Worm (Caenorhabditis elegans) whole organism, mixed stage, embryonic: ENCODE results near the gene F36D3.8.

ENCODE experiments used
- M03D4.4 ChIP-seq: sonication (generic microtip); optimal IDR thresholded peaks from 2 replicates; lab custom pipeline; 2017; ENCODE audit warnings: mild to moderate bottlenecking, missing genetic modification characterization, missing compliant biosample characterization
- bed-3 ChIP-seq: fragments of 200-800 bp; sonication (Bioruptor generic); optimal IDR thresholded peaks from 3 replicates; lab custom pipeline; 2018; ENCODE audit warnings: mild to moderate bottlenecking, missing genetic modification characterization, moderate library complexity, missing compliant biosample characterization
- ces-1 ChIP-seq: fragments of 150-350 bp; optimal IDR thresholded peaks from 2 replicates; lab custom pipeline; 2014; ENCODE audit warnings: missing biosample characterization, missing genetic modification reagents, missing genetic modification characterization
- cnd-1 ChIP-seq: fragments of 200-800 bp; sonication (Bioruptor generic); optimal IDR thresholded peaks from 2 replicates; lab custom pipeline; 2018; ENCODE audit warnings: mild to moderate bottlenecking, missing genetic modification characterization, missing compliant biosample characterization
- elt-3 ChIP-seq: fragments of 150-350 bp; optimal IDR thresholded peaks from 2 replicates; lab custom pipeline; 2014; ENCODE audit warnings: missing biosample characterization, missing genetic modification characterization
- lin-13 ChIP-seq: fragments of 150-350 bp; optimal IDR thresholded peaks from 2 replicates; lab custom pipeline; 2014; ENCODE audit warnings: missing biosample characterization, missing genetic modification characterization
- nhr-237 ChIP-seq: fragments of 150-350 bp; optimal IDR thresholded peaks from 2 replicates; lab custom pipeline; 2014; ENCODE audit warnings: missing biosample characterization, missing genetic modification characterization
- pha-4 ChIP-seq: fragments of 150-350 bp; optimal IDR thresholded peaks from 2 replicates; lab custom pipeline; 2018; ENCODE audit warnings: missing biosample characterization, missing genetic modification reagents, missing genetic modification characterization
- snpc-4 ChIP-seq: fragments of 150-350 bp; optimal IDR thresholded peaks from 2 replicates; lab custom pipeline; 2014; ENCODE audit warnings: missing biosample characterization, missing genetic modification characterization
- unc-39 ChIP-seq: fragments of 150-350 bp; optimal IDR thresholded peaks from 2 replicates; lab custom pipeline; 2014; ENCODE audit warnings: missing biosample characterization, missing genetic modification characterization
- unc-62 ChIP-seq: fragments of 150-350 bp; optimal IDR thresholded peaks from 2 replicates; lab custom pipeline; 2014; ENCODE audit warnings: missing biosample characterization, missing genetic modification reagents, missing genetic modification characterization
- ztf-11 ChIP-seq: fragments of 150-350 bp; optimal IDR thresholded peaks from 2 replicates; lab custom pipeline; 2014; ENCODE audit warnings: missing biosample characterization, missing genetic modification characterization

ce11 chrV:16480919-16481630 lies 45.9 kb upstream of the F36D3.8 start, which contains the start of the genes F57E7.4 and spig-6:
- TF ChIP-seq M03D4.4 (tag; lab: Kevin White, UChicago): no peak
- TF ChIP-seq ces-1: no peak
- no peak for TF ChIP-seq unc-39 (tag; lab: Kevin White, UChicago)
- no peak for TF ChIP-seq nhr-237
- TF ChIP-seq lin-13 (tag; lab: Kevin White, UChicago): no peak
- TF ChIP-seq unc-62 (GFP tag; lab: Kevin White, UChicago): no peak
- TF ChIP-seq bed-3 (GFP tag; lab: Kevin White, UChicago): no peak
- no peak for TF ChIP-seq ztf-11 (tag; lab: Kevin White, UChicago)
- TF ChIP-seq cnd-1 (tag; lab: Kevin White, UChicago): no peak
- no peak for TF ChIP-seq snpc-4 (tag; lab: Kevin White, UChicago)
- no peak for TF ChIP-seq pha-4
- no peak for TF ChIP-seq elt-3 (tag; lab: Kevin White, UChicago)
